Fruit fly (Drosophila melanogaster) whole organism, embryonic: ENCODE data around the gene CG18557.

Experiments used
- Antp ChIP-seq: fragments of 200-800 bp; sonication (Bioruptor generic); optimal IDR thresholded peaks from 3 replicates; lab custom pipeline; 2016; ENCODE audit warnings: missing biosample characterization, missing genetic modification characterization
- Bdp1 ChIP-seq: fragments of 200-800 bp; sonication (Bioruptor generic); optimal IDR thresholded peaks from 3 replicates; lab custom pipeline; 2016; ENCODE audit warnings: missing biosample characterization, missing genetic modification characterization
- Bgb ChIP-seq: fragments of 200-800 bp; sonication (Bioruptor generic); IDR thresholded peaks from 2 replicates; pipeline ENCODE4 v1.3.6; 2022; ENCODE audit warnings: missing biosample characterization, missing genetic modification characterization; ENCODE audit not compliant: partially characterized antibody
- BtbVII ChIP-seq: fragments of 200-800 bp; sonication (Bioruptor generic); optimal IDR thresholded peaks from 3 replicates; lab custom pipeline; 2017; ENCODE audit warnings: missing biosample characterization, mild to moderate bottlenecking, missing genetic modification characterization
- C15 ChIP-seq: fragments of 200-800 bp; sonication (Bioruptor generic); IDR thresholded peaks from 3 replicates; pipeline ENCODE4 v1.3.6; 2022; ENCODE audit warnings: missing biosample characterization, missing genetic modification characterization
- CG10209 ChIP-seq: fragments of 200-800 bp; sonication (Bioruptor generic); optimal IDR thresholded peaks from 3 replicates; lab custom pipeline; 2017; ENCODE audit warnings: missing biosample characterization, mild to moderate bottlenecking, missing genetic modification characterization, missing genetic modification reagents
- CG10431 ChIP-seq: fragments of 200-800 bp; sonication (Bioruptor generic); optimal IDR thresholded peaks from 3 replicates; lab custom pipeline; 2018; ENCODE audit warnings: missing biosample characterization, mild to moderate bottlenecking, missing genetic modification characterization
- CG11456 ChIP-seq: fragments of 200-800 bp; sonication (Bioruptor generic); IDR thresholded peaks from 3 replicates; pipeline ENCODE4 v1.3.6; 2022; ENCODE audit warnings: missing biosample characterization, missing genetic modification characterization
- CG1529 ChIP-seq: fragments of 200-800 bp; sonication (Bioruptor generic); optimal IDR thresholded peaks from 3 replicates; lab custom pipeline; 2018; ENCODE audit warnings: missing biosample characterization, missing genetic modification characterization
- CG17328 ChIP-seq: fragments of 200-800 bp; sonication (Bioruptor generic); IDR thresholded peaks from 2 replicates; pipeline ENCODE4 v1.3.6; 2022; ENCODE audit warnings: missing biosample characterization, missing genetic modification characterization
- CG17568 ChIP-seq: fragments of 200-800 bp; sonication (Bioruptor generic); optimal IDR thresholded peaks from 2 replicates; lab custom pipeline; 2018; ENCODE audit warnings: missing biosample characterization, mild to moderate bottlenecking, missing genetic modification characterization, moderate library complexity
- CG18599 ChIP-seq: fragments of 200-800 bp; sonication (Bioruptor generic); optimal IDR thresholded peaks from 3 replicates; lab custom pipeline; 2017; ENCODE audit warnings: missing biosample characterization, missing genetic modification characterization, mild to moderate bottlenecking, moderate library complexity, missing genetic modification reagents
- CG2116 ChIP-seq: fragments of 200-800 bp; sonication (Bioruptor generic); optimal IDR thresholded peaks from 3 replicates; lab custom pipeline; 2018; ENCODE audit warnings: missing biosample characterization, mild to moderate bottlenecking, missing genetic modification characterization
- CG2678 ChIP-seq: fragments of 200-800 bp; sonication (Bioruptor generic); optimal IDR thresholded peaks from 3 replicates; lab custom pipeline; 2019; ENCODE audit warnings: missing biosample characterization, mild to moderate bottlenecking, missing genetic modification characterization, moderate library complexity
- CG31365 ChIP-seq: fragments of 200-800 bp; sonication (Bioruptor generic); optimal IDR thresholded peaks from 2 replicates; lab custom pipeline; 2018; ENCODE audit warnings: missing biosample characterization, mild to moderate bottlenecking, missing genetic modification characterization
- CG3726 ChIP-seq: fragments of 200-800 bp; sonication (Bioruptor generic); IDR thresholded peaks from 3 replicates; pipeline ENCODE4, ENCODE4 v1.3.6; 2022; ENCODE audit warnings: missing biosample characterization, missing genetic modification characterization
- CG4617 ChIP-seq: fragments of 200-800 bp; sonication (Bioruptor generic); optimal IDR thresholded peaks from 3 replicates; lab custom pipeline; 2016; ENCODE audit warnings: missing biosample characterization, missing genetic modification characterization, borderline replicate concordance
- CG7357 ChIP-seq: fragments of 200-800 bp; sonication (Bioruptor generic); IDR thresholded peaks from 3 replicates; pipeline ENCODE4 v1.3.6; 2022; ENCODE audit warnings: missing biosample characterization, missing genetic modification characterization
- CG7372 ChIP-seq: fragments of 200-800 bp; sonication (Bioruptor generic); IDR thresholded peaks from 2 replicates; pipeline ENCODE4 v1.3.6; 2022; ENCODE audit warnings: missing biosample characterization, missing genetic modification characterization
- CG7556 ChIP-seq: fragments of 200-800 bp; sonication (Bioruptor generic); optimal IDR thresholded peaks from 2 replicates; lab custom pipeline; 2017; ENCODE audit warnings: missing biosample characterization, mild to moderate bottlenecking, missing genetic modification characterization
- CG8478 ChIP-seq: fragments of >200 bp; optimal IDR thresholded peaks from 2 replicates; lab custom pipeline; 2018
- CG8765 ChIP-seq: fragments of 200-800 bp; sonication (Bioruptor generic); IDR thresholded peaks from 2 replicates; pipeline ENCODE4 v1.3.6; 2022; ENCODE audit warnings: missing biosample characterization, missing genetic modification characterization
- CG9437 ChIP-seq: fragments of 200-800 bp; sonication (Bioruptor generic); optimal IDR thresholded peaks from 2 replicates; lab custom pipeline; 2018; ENCODE audit warnings: missing biosample characterization, mild to moderate bottlenecking, missing genetic modification characterization
- CG9609 ChIP-seq: fragments of 200-800 bp; sonication (Bioruptor generic); optimal IDR thresholded peaks from 3 replicates; lab custom pipeline; 2016; ENCODE audit warnings: missing biosample characterization, missing genetic modification characterization
- Doc3 ChIP-seq: fragments of 200-800 bp; sonication (Bioruptor generic); IDR thresholded peaks from 3 replicates; pipeline ENCODE4 v1.3.6; 2022; ENCODE audit warnings: missing biosample characterization, missing genetic modification characterization; ENCODE audit not compliant: partially characterized antibody
- Opbp ChIP-seq: fragments of 200-800 bp; sonication (Bioruptor generic); IDR thresholded peaks from 3 replicates; pipeline ENCODE4 v1.3.6; 2022; ENCODE audit warnings: missing biosample characterization, missing genetic modification characterization; ENCODE audit not compliant: partially characterized antibody
- Pdp1 ChIP-seq, 2 experiments: fragments of 200-800 bp; sonication (Bioruptor generic); optimal IDR thresholded peaks; 3 replicates each; lab custom pipeline; 2016; ENCODE audit warnings: missing biosample characterization in 2 of 2, missing genetic modification characterization in 2 of 2, mild to moderate bottlenecking in 1 of 2, moderate library complexity in 1 of 2
- Spps ChIP-seq: fragments of 200-800 bp; sonication (Bioruptor generic); optimal IDR thresholded peaks from 2 replicates; lab custom pipeline; 2018; ENCODE audit warnings: missing biosample characterization, mild to moderate bottlenecking, missing genetic modification characterization
- ab ChIP-seq: fragments of 200-800 bp; sonication (Bioruptor generic); optimal IDR thresholded peaks from 2 replicates; lab custom pipeline; 2016; ENCODE audit warnings: missing biosample characterization, missing genetic modification characterization
- ap ChIP-seq: fragments of 200-800 bp; sonication (Bioruptor generic); IDR thresholded peaks from 2 replicates; pipeline ENCODE4 v1.3.6; 2022; ENCODE audit warnings: missing biosample characterization, missing genetic modification characterization
- ash1 ChIP-seq: fragments of 200-800 bp; sonication (Bioruptor generic); optimal IDR thresholded peaks from 2 replicates; lab custom pipeline; 2018; ENCODE audit warnings: missing biosample characterization, mild to moderate bottlenecking, missing genetic modification characterization
- bigmax ChIP-seq: fragments of 200-800 bp; sonication (Bioruptor generic); optimal IDR thresholded peaks from 2 replicates; lab custom pipeline; 2018; ENCODE audit warnings: missing biosample characterization, mild to moderate bottlenecking, missing genetic modification characterization
- cato ChIP-seq: fragments of 200-800 bp; sonication (Bioruptor generic); optimal IDR thresholded peaks from 2 replicates; lab custom pipeline; 2016; ENCODE audit warnings: missing biosample characterization, missing genetic modification characterization, borderline replicate concordance
- cwo ChIP-seq: fragments of 200-800 bp; sonication (Bioruptor generic); optimal IDR thresholded peaks from 3 replicates; lab custom pipeline; 2017; ENCODE audit warnings: missing biosample characterization, missing genetic modification characterization, mild to moderate bottlenecking, moderate library complexity, missing genetic modification reagents
- exex ChIP-seq: fragments of 200-800 bp; sonication (Bioruptor generic); optimal IDR thresholded peaks from 4 replicates; lab custom pipeline; 2018; ENCODE audit warnings: missing biosample characterization, mild to moderate bottlenecking, missing genetic modification characterization, moderate library complexity
- eyg ChIP-seq: fragments of 200-800 bp; sonication (Bioruptor generic); optimal IDR thresholded peaks from 3 replicates; lab custom pipeline; 2016; ENCODE audit warnings: missing biosample characterization, missing genetic modification characterization
- inv ChIP-seq: fragments of 200-800 bp; sonication (Bioruptor generic); IDR thresholded peaks from 2 replicates; pipeline ENCODE4 v1.3.6; 2022; ENCODE audit warnings: missing biosample characterization, missing genetic modification characterization; ENCODE audit not compliant: partially characterized antibody
- lab ChIP-seq: fragments of 200-800 bp; sonication (Bioruptor generic); optimal IDR thresholded peaks from 3 replicates; lab custom pipeline; 2017; ENCODE audit warnings: missing biosample characterization, missing genetic modification characterization, mild to moderate bottlenecking, moderate library complexity, missing genetic modification reagents
- mam ChIP-seq: fragments of 200-800 bp; sonication (Bioruptor generic); optimal IDR thresholded peaks from 3 replicates; lab custom pipeline; 2016; ENCODE audit warnings: missing biosample characterization, missing genetic modification characterization
- nmo ChIP-seq: fragments of 200-800 bp; sonication (Bioruptor generic); optimal IDR thresholded peaks from 2 replicates; lab custom pipeline; 2018; ENCODE audit warnings: missing biosample characterization, mild to moderate bottlenecking, missing genetic modification characterization, moderate library complexity
- pita ChIP-seq: fragments of 200-800 bp; sonication (Bioruptor generic); optimal IDR thresholded peaks from 2 replicates; lab custom pipeline; 2017; ENCODE audit warnings: missing biosample characterization, mild to moderate bottlenecking, missing genetic modification characterization
- schlank ChIP-seq: fragments of 200-800 bp; sonication (Bioruptor generic); optimal IDR thresholded peaks from 2 replicates; lab custom pipeline; 2018; ENCODE audit warnings: missing biosample characterization, mild to moderate bottlenecking, missing genetic modification characterization
- slp2 ChIP-seq: fragments of 200-800 bp; sonication (Bioruptor generic); optimal IDR thresholded peaks from 2 replicates; lab custom pipeline; 2016; ENCODE audit warnings: missing biosample characterization, missing genetic modification characterization
- sr ChIP-seq: fragments of 200-800 bp; sonication (Bioruptor generic); IDR thresholded peaks from 3 replicates; pipeline ENCODE4 v1.3.6; 2022; ENCODE audit warnings: missing biosample characterization, missing genetic modification characterization
- tap ChIP-seq: fragments of 200-800 bp; optimal IDR thresholded peaks from 3 replicates; lab custom pipeline; 2019; ENCODE audit warnings: missing biosample characterization, mild to moderate bottlenecking, missing genetic modification characterization, moderate library complexity
- tll ChIP-seq, 2 experiments: fragments of 200-800 bp in 1 of 2; fragments of >200 bp in 1 of 2; sonication (Bioruptor generic) in 1 of 2; optimal IDR thresholded peaks; 2 replicates each; lab custom pipeline; 2017 to 2019; ENCODE audit warnings: missing biosample characterization in 2 of 2, missing genetic modification characterization in 2 of 2, mild to moderate bottlenecking in 1 of 2, moderate library complexity in 1 of 2
- unpg ChIP-seq: fragments of 200-800 bp; sonication (Bioruptor generic); optimal IDR thresholded peaks from 3 replicates; lab custom pipeline; 2018; ENCODE audit warnings: missing biosample characterization, mild to moderate bottlenecking, missing genetic modification characterization, moderate library complexity
- vfl ChIP-seq: fragments of 200-800 bp; sonication (Bioruptor generic); optimal IDR thresholded peaks from 2 replicates; lab custom pipeline; 2016; ENCODE audit warnings: missing biosample characterization, missing genetic modification characterization
- zf30C ChIP-seq: fragments of 200-800 bp; sonication (Bioruptor generic); optimal IDR thresholded peaks from 3 replicates; lab custom pipeline; 2018; ENCODE audit warnings: missing biosample characterization, mild to moderate bottlenecking, missing genetic modification characterization
- zfh1 ChIP-seq: fragments of 200-800 bp; sonication (Bioruptor generic); IDR thresholded peaks from 3 replicates; pipeline ENCODE4 v1.3.6; 2022; ENCODE audit warnings: missing biosample characterization, missing genetic modification characterization

The CG18557 gene

dm6 chr2L:2856960-2857584, 11.5 kb upstream of the CG18557 start, which contains the start of gene CG2991 (continued):
- TF ChIP-seq Pdp1 (GFP tag; optimal IDR thresholded peaks at IDR 0.05; lab: Kevin White, UChicago) (peak; percentile 16 to 55), CG11456 (GFP tag; lab: Robert Waterston, UW) (no peak), pita (GFP tag; lab: Kevin White, UChicago) (no peak), bigmax (GFP tag; lab: Kevin White, UChicago) (no peak), CG2678 (tag; lab: Kevin White, UChicago) (peak; percentile 12), CG3726 (GFP tag; lab: Robert Waterston, UW) (no peak), slp2 (GFP tag; lab: Kevin White, UChicago) (no peak), CG7556 (GFP tag; lab: Kevin White, UChicago) (no peak), CG1529 (GFP tag; lab: Kevin White, UChicago) (no peak), cwo (GFP tag; lab: Kevin White, UChicago) (no peak), CG10209 (GFP tag; lab: Kevin White, UChicago) (no peak), nmo (peak; percentile 56), ap (GFP tag; lab: Robert Waterston, UW) (no peak), cato (GFP tag; lab: Kevin White, UChicago) (no peak), CG9437 (GFP tag; lab: Kevin White, UChicago) (peak; percentile 19), zf30C (GFP tag; lab: Kevin White, UChicago) (no peak), CG10431 (GFP tag; lab: Kevin White, UChicago) (peak; percentile 36), ash1 (GFP tag; lab: Kevin White, UChicago) (no peak), CG17568 (GFP tag; lab: Kevin White, UChicago) (peak; percentile 48), CG18599 (GFP tag; lab: Kevin White, UChicago) (no peak), Opbp (GFP tag; lab: Robert Waterston, UW) (peak; percentile 94), exex (tag; lab: Kevin White, UChicago) (peak; percentile 13), tap (tag; lab: Kevin White, UChicago) (no peak), BtbVII (GFP tag; lab: Kevin White, UChicago) (peak; percentile 29), vfl (no peak), unpg (GFP tag; lab: Kevin White, UChicago) (peak; percentile 43), CG9609 (GFP tag; lab: Kevin White, UChicago) (no peak), Spps (tag; lab: Kevin White, UChicago) (no peak), CG8478 (lab: Kevin White, UChicago) (no peak), ab (GFP tag; lab: Kevin White, UChicago) (no peak), Bgb (peak; percentile 91), sr (GFP tag; lab: Robert Waterston, UW) (no peak), zfh1 (no peak), Antp (GFP tag; lab: Kevin White, UChicago) (no peak), CG7372 (GFP tag; lab: Robert Waterston, UW) (no peak), C15 (no peak), inv (GFP tag; lab: Robert Waterston, UW) (peak; percentile 70), Doc3 (GFP tag; lab: Robert Waterston, UW) (peak; percentile 74), CG2116 (GFP tag; lab: Kevin White, UChicago) (peak; percentile 74), CG31365 (tag; lab: Kevin White, UChicago) (peak; percentile 3), tll (GFP tag; optimal IDR thresholded peaks at IDR 0.05; lab: Kevin White, UChicago) (no peak), eyg (GFP tag; lab: Kevin White, UChicago) (no peak), Bdp1 (no peak), CG7357 (GFP tag; lab: Robert Waterston, UW) (no peak), mam (GFP tag; lab: Kevin White, UChicago) (peak; percentile 54), CG8765 (no peak), lab (GFP tag; lab: Kevin White, UChicago) (peak; percentile 36), schlank (tag; lab: Kevin White, UChicago) (no peak), CG4617 (GFP tag; lab: Kevin White, UChicago) (peak; percentile 86), CG17328 (no peak)
